Fruit fly (Drosophila melanogaster): ENCODE data around the gene Naglu.
A peak's percentile ranks its signal among the peaks of the same experiment; 100 is the strongest.

Naglu gene

dm6 chr2L:8414887-8415883 is 3.5 kb upstream of the Naglu start, which contains the start of the genes CG13398 and Akap200 (continued):
- TF ChIP-seq hkb (optimal IDR thresholded peaks at IDR 0.05) (no peak), hkb (GFP tag; IDR thresholded peaks at IDR 0.05) (no peak), CG10959 (GFP tag; IDR thresholded peaks at IDR 0.05) (no peak), onecut (GFP tag; IDR thresholded peaks at IDR 0.05) (no peak), vfl (GFP tag; optimal IDR thresholded peaks at IDR 0.05) (no peak), org-1 (GFP tag; optimal IDR thresholded peaks at IDR 0.05) (no peak), CG17359 (tag; optimal IDR thresholded peaks at IDR 0.05) (no peak), sob (GFP tag; IDR thresholded peaks at IDR 0.05) (no peak), Chrac-16 (GFP tag; optimal IDR thresholded peaks at IDR 0.05) (no peak), Kr (GFP tag; optimal IDR thresholded peaks at IDR 0.05) (peak; percentile 12), Optix (GFP tag; IDR thresholded peaks at IDR 0.05) (no peak), Atf3 (GFP tag; optimal IDR thresholded peaks at IDR 0.05) (no peak), CG8359 (GFP tag; optimal IDR thresholded peaks at IDR 0.05; ENCODE audit: borderline replicate concordance) (no peak), pho (GFP tag; optimal IDR thresholded peaks at IDR 0.05) (peak; percentile 3), fd96Cb (tag; optimal IDR thresholded peaks at IDR 0.05) (peak; percentile 36), Gug (GFP tag; IDR thresholded peaks at IDR 0.05) (no peak), abd-A (tag; optimal IDR thresholded peaks at IDR 0.05) (no peak), pan (optimal IDR thresholded peaks at IDR 0.05) (no peak), pan (GFP tag; optimal IDR thresholded peaks at IDR 0.05 in 1 of 2, IDR thresholded peaks at IDR 0.05 in 1 of 2) (peak in 1 of 2 experiments; percentile 16), CG9932 (GFP tag; IDR thresholded peaks at IDR 0.05) (peak; percentile 55), crc (GFP tag; optimal IDR thresholded peaks at IDR 0.05) (no peak), inv (GFP tag; IDR thresholded peaks at IDR 0.05; ENCODE audit: partially characterized antibody) (no peak), Max (GFP tag; optimal IDR thresholded peaks at IDR 0.05) (no peak), dm (GFP tag; optimal IDR thresholded peaks at IDR 0.05) (no peak), az2 (GFP tag; optimal IDR thresholded peaks at IDR 0.05) (peak; percentile 17), Awh (GFP tag; IDR thresholded peaks at IDR 0.05) (no peak), CG6765 (GFP tag; optimal IDR thresholded peaks at IDR 0.05) (no peak), CG18599 (GFP tag; optimal IDR thresholded peaks at IDR 0.05) (no peak), gce (GFP tag; IDR thresholded peaks at IDR 0.05) (no peak), NC2α (GFP tag; optimal IDR thresholded peaks at IDR 0.05) (no peak), CG2712 (tag; optimal IDR thresholded peaks at IDR 0.05) (peak; percentile 56), CG3838 (GFP tag; optimal IDR thresholded peaks at IDR 0.05) (no peak), CG17829 (tag; optimal IDR thresholded peaks at IDR 0.05) (peak; percentile 37), br (optimal IDR thresholded peaks at IDR 0.05) (no peak), lilli (GFP tag; optimal IDR thresholded peaks at IDR 0.05) (peak; percentile 36), amos (GFP tag; IDR thresholded peaks at IDR 0.05; ENCODE audit: partially characterized antibody) (no peak), Mrtf (GFP tag; IDR thresholded peaks at IDR 0.05) (no peak), lola (GFP tag; optimal IDR thresholded peaks at IDR 0.05) (peak in 1 of 3 experiments; percentile 50), CG2116 (GFP tag; optimal IDR thresholded peaks at IDR 0.05) (peak; percentile 27), Hmr (GFP tag; optimal IDR thresholded peaks at IDR 0.05) (peak; percentile 3), CG1024 (GFP tag; IDR thresholded peaks at IDR 0.05) (no peak), C15 (GFP tag; IDR thresholded peaks at IDR 0.05) (no peak), CG3995 (GFP tag; optimal IDR thresholded peaks at IDR 0.05) (peak; percentile 75), chif (GFP tag; optimal IDR thresholded peaks at IDR 0.05) (no peak), ttk (GFP tag; IDR thresholded peaks at IDR 0.05) (no peak), Eip74EF (GFP tag; optimal IDR thresholded peaks at IDR 0.05) (no peak), CG16779 (GFP tag; IDR thresholded peaks at IDR 0.05) (no peak), slou (GFP tag; optimal IDR thresholded peaks at IDR 0.05) (no peak), CG10543 (GFP tag; optimal IDR thresholded peaks at IDR 0.05) (peak; percentile 57), grn (GFP tag; optimal IDR thresholded peaks at IDR 0.05) (peak; percentile 24)

All from whole organism, embryonic.